Fruit fly (Drosophila melanogaster) whole organism: ENCODE data around the gene CG18585.

Experiments used
- CG8478 ChIP-seq: fragments of >200 bp; optimal IDR thresholded peaks from 2 replicates; lab custom pipeline; 2018; ENCODE audit warnings: inconsistent platforms
- Dll ChIP-seq: fragments of >200 bp; optimal IDR thresholded peaks from 2 replicates; lab custom pipeline; 2017
- pan ChIP-seq: fragments of >200 bp; optimal IDR thresholded peaks from 2 replicates; lab custom pipeline; 2017
- psq ChIP-seq: fragments of >200 bp; optimal IDR thresholded peaks from 2 replicates; lab custom pipeline; 2017

DNA sequence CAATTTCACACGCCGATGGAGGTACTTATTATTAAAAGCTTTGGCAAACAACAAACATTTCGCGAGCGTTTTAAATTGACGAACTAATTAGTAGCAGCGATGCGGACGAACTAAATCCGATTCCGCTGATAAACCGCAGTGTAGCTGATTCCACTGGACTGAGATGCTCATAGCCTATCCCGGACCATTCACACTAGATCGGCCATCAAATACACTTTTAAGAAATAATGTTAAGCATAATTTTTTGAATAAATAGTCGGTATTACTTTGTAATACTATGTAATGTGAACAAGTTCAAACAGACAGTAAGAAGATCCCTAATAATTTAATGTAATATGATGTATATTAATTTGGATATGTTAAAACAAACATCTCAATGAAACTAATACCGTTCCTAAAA is 31.9 kb upstream of the CG18585 start, which contains the start of gene CG13794:
- TF ChIP-seq CG8478 (lab: Kevin White, UChicago) (no peak), psq (no peak), Dll (lab: Kevin White, UChicago) (no peak), pan (no peak)
